Fruit fly (Drosophila melanogaster) whole organism, embryonic: ENCODE measurements around the gene tank.

ENCODE experiments used
- BtbVII ChIP-seq: fragments of 200-800 bp; sonication (Bioruptor generic); optimal IDR thresholded peaks from 3 replicates; lab custom pipeline; 2017; ENCODE audit warnings: missing biosample characterization, mild to moderate bottlenecking, missing genetic modification characterization
- CG10209 ChIP-seq: fragments of 200-800 bp; sonication (Bioruptor generic); optimal IDR thresholded peaks from 3 replicates; lab custom pipeline; 2017; ENCODE audit warnings: missing biosample characterization, mild to moderate bottlenecking, missing genetic modification characterization, missing genetic modification reagents
- CG10366 ChIP-seq: fragments of 200-800 bp; sonication (Bioruptor generic); IDR thresholded peaks from 2 replicates; pipeline ENCODE4 v1.3.6; 2022; ENCODE audit warnings: missing biosample characterization, missing genetic modification characterization
- CG10543 ChIP-seq: fragments of 200-800 bp; sonication (Bioruptor generic); optimal IDR thresholded peaks from 3 replicates; lab custom pipeline; 2017; ENCODE audit warnings: missing biosample characterization, mild to moderate bottlenecking, missing genetic modification characterization, moderate library complexity
- CG11696 ChIP-seq: fragments of 200-800 bp; sonication (Bioruptor generic); IDR thresholded peaks from 2 replicates; pipeline ENCODE4 v1.3.6; 2022; ENCODE audit warnings: missing biosample characterization, missing genetic modification characterization
- CG15479 ChIP-seq: fragments of 200-800 bp; sonication (Bioruptor generic); optimal IDR thresholded peaks from 3 replicates; lab custom pipeline; 2019; ENCODE audit warnings: missing biosample characterization, mild to moderate bottlenecking, missing genetic modification characterization, moderate library complexity
- CG17385 ChIP-seq: fragments of 200-800 bp; sonication (Bioruptor generic); optimal IDR thresholded peaks from 3 replicates; lab custom pipeline; 2018; ENCODE audit warnings: missing biosample characterization, mild to moderate bottlenecking, missing genetic modification characterization
- CG17612 ChIP-seq: fragments of 200-800 bp; sonication (Bioruptor generic); IDR thresholded peaks from 2 replicates; pipeline ENCODE4 v1.3.6; 2022; ENCODE audit warnings: missing biosample characterization, missing genetic modification characterization
- CG2120 ChIP-seq: fragments of 200-800 bp; sonication (Bioruptor generic); optimal IDR thresholded peaks from 3 replicates; lab custom pipeline; 2016; ENCODE audit warnings: missing biosample characterization, missing genetic modification characterization
- CG31388 ChIP-seq: fragments of 200-800 bp; sonication (Bioruptor generic); optimal IDR thresholded peaks from 2 replicates; lab custom pipeline; 2016; ENCODE audit warnings: missing biosample characterization, missing genetic modification characterization
- CG4854 ChIP-seq: fragments of 200-800 bp; sonication (Bioruptor generic); optimal IDR thresholded peaks from 2 replicates; lab custom pipeline; 2016; ENCODE audit warnings: missing biosample characterization, missing genetic modification characterization, inconsistent platforms
- CoRest ChIP-seq: fragments of 200-800 bp; sonication (Bioruptor generic); optimal IDR thresholded peaks from 3 replicates; lab custom pipeline; 2018; ENCODE audit warnings: missing biosample characterization, mild to moderate bottlenecking, missing genetic modification characterization, moderate library complexity
- H15 ChIP-seq: fragments of 200-800 bp; sonication (Bioruptor generic); IDR thresholded peaks from 3 replicates; pipeline ENCODE4 v1.3.6; 2022; ENCODE audit warnings: missing biosample characterization, missing genetic modification characterization
- Nf-YC ChIP-seq: fragments of 200-800 bp; optimal IDR thresholded peaks from 3 replicates; lab custom pipeline; 2019; ENCODE audit warnings: missing biosample characterization, mild to moderate bottlenecking, missing genetic modification characterization, moderate library complexity
- Sin3A ChIP-seq: fragments of >200 bp; optimal IDR thresholded peaks from 2 replicates; lab custom pipeline; 2018
- cad ChIP-seq: fragments of >200 bp; optimal IDR thresholded peaks from 2 replicates; lab custom pipeline; 2017; ENCODE audit warnings: missing biosample characterization, missing genetic modification characterization
- cg ChIP-seq: fragments of 200-800 bp; sonication (Bioruptor generic); optimal IDR thresholded peaks from 3 replicates; lab custom pipeline; 2019; ENCODE audit warnings: missing biosample characterization, mild to moderate bottlenecking, missing genetic modification characterization, moderate library complexity
- chinmo ChIP-seq: fragments of 200-800 bp; sonication (Bioruptor generic); IDR thresholded peaks from 4 replicates; pipeline ENCODE4 v1.3.6; 2022; ENCODE audit warnings: missing biosample characterization, missing genetic modification characterization; ENCODE audit not compliant: partially characterized antibody
- crol ChIP-seq: fragments of 200-800 bp; sonication (Bioruptor generic); IDR thresholded peaks from 2 replicates; pipeline ENCODE4 v1.3.6; 2022; ENCODE audit warnings: missing biosample characterization, missing genetic modification characterization
- danr ChIP-seq: fragments of 200-800 bp; sonication (Bioruptor generic); IDR thresholded peaks from 2 replicates; pipeline ENCODE4 v1.3.6; 2022; ENCODE audit warnings: missing biosample characterization, missing genetic modification characterization
- en ChIP-seq: fragments of 200-800 bp; sonication (Bioruptor generic); optimal IDR thresholded peaks from 2 replicates; lab custom pipeline; 2016; ENCODE audit warnings: missing biosample characterization, missing genetic modification characterization
- h ChIP-seq: fragments of >200 bp; optimal IDR thresholded peaks from 2 replicates; lab custom pipeline; 2017
- jigr1 ChIP-seq: fragments of 200-800 bp; sonication (Bioruptor generic); IDR thresholded peaks from 3 replicates; pipeline ENCODE4 v1.3.6; 2022; ENCODE audit warnings: missing biosample characterization, missing genetic modification characterization
- kay ChIP-seq: fragments of 200-800 bp; sonication (Bioruptor generic); optimal IDR thresholded peaks from 2 replicates; lab custom pipeline; 2016; ENCODE audit warnings: missing biosample characterization, missing genetic modification characterization
- kni ChIP-seq: fragments of 200-800 bp; sonication (Bioruptor generic); optimal IDR thresholded peaks from 3 replicates; lab custom pipeline; 2017; ENCODE audit warnings: mild to moderate bottlenecking, missing biosample characterization, missing genetic modification reagents, missing genetic modification characterization
- nom ChIP-seq: fragments of 200-800 bp; sonication (Bioruptor generic); optimal IDR thresholded peaks from 2 replicates; lab custom pipeline; 2017; ENCODE audit warnings: missing biosample characterization, missing genetic modification characterization, mild to moderate bottlenecking, moderate library complexity, missing genetic modification reagents
- odd ChIP-seq: fragments of 200-800 bp; sonication (Bioruptor generic); optimal IDR thresholded peaks from 2 replicates; lab custom pipeline; 2017; ENCODE audit warnings: missing biosample characterization, mild to moderate bottlenecking, missing genetic modification characterization
- p53 ChIP-seq: fragments of 200-800 bp; sonication (Bioruptor generic); optimal IDR thresholded peaks from 2 replicates; lab custom pipeline; 2016; ENCODE audit warnings: missing biosample characterization, missing genetic modification characterization
- pan ChIP-seq, 4 experiments: fragments of >200 bp in 3 of 4; fragments of 200-800 bp in 1 of 4; sonication (Bioruptor generic) in 1 of 4; optimal IDR thresholded peaks in 3 of 4; IDR thresholded peaks in 1 of 4; 2 replicates each; pipeline versions ENCODE4 v1.3.6 to Lab custom; 2017 to 2022; ENCODE audit warnings: missing biosample characterization in 2 of 4, missing genetic modification characterization in 2 of 4, mixed read lengths in 1 of 4
- prd ChIP-seq, 3 experiments: fragments of >200 bp in 2 of 3; fragments of 200-800 bp in 1 of 3; sonication (Bioruptor generic) in 1 of 3; optimal IDR thresholded peaks in 2 of 3; IDR thresholded peaks in 1 of 3; 2 replicates in 2 of 3; 3 replicates in 1 of 3; pipeline versions ENCODE4 v1.3.6 to Lab custom; 2017 to 2022; ENCODE audit warnings: missing biosample characterization in 1 of 3, missing genetic modification characterization in 1 of 3
- so ChIP-seq: fragments of 200-800 bp; sonication (Bioruptor generic); IDR thresholded peaks from 3 replicates; pipeline ENCODE4 v1.3.6; 2022; ENCODE audit warnings: missing biosample characterization, missing genetic modification characterization
- tll ChIP-seq, 2 experiments: fragments of 200-800 bp in 1 of 2; fragments of >200 bp in 1 of 2; sonication (Bioruptor generic) in 1 of 2; optimal IDR thresholded peaks; 2 replicates each; lab custom pipeline; 2017 to 2019; ENCODE audit warnings: missing biosample characterization in 2 of 2, missing genetic modification characterization in 2 of 2, mild to moderate bottlenecking in 1 of 2, moderate library complexity in 1 of 2
- twi ChIP-seq: fragments of 200-800 bp; optimal IDR thresholded peaks from 2 replicates; lab custom pipeline; 2019; ENCODE audit warnings: missing biosample characterization, mild to moderate bottlenecking, missing genetic modification characterization, moderate library complexity
- zen ChIP-seq: fragments of 200-800 bp; sonication (Bioruptor generic); optimal IDR thresholded peaks from 3 replicates; lab custom pipeline; 2018; ENCODE audit warnings: missing biosample characterization, mild to moderate bottlenecking, missing genetic modification characterization, moderate library complexity
- zen2 ChIP-seq: fragments of 200-800 bp; sonication (Bioruptor generic); IDR thresholded peaks from 3 replicates; pipeline ENCODE4 v1.3.6; 2022; ENCODE audit warnings: missing biosample characterization, missing genetic modification characterization; ENCODE audit not compliant: partially characterized antibody
- zfh1 ChIP-seq: fragments of 200-800 bp; sonication (Bioruptor generic); IDR thresholded peaks from 3 replicates; pipeline ENCODE4 v1.3.6; 2022; ENCODE audit warnings: missing biosample characterization, missing genetic modification characterization

The tank gene

DNA sequence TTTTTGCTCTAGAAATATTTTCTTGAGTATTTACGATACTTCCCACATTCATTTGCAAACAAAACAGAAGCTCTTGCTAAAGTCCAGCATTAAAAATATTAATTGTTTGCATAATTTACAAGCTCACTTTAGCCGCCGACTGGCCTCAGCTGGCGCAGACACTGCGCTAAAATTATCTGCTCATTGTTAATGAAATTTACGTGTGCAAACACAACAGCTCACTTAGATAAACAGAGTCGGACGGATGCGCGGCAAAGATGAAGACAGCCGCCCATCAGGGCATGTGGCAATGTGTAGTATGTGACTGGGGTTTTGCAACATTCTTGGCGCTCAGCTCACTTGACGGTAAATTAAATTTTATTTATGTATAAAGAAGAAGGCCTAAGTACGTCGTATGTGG lies 8.8 kb downstream of the tank start (continued):
- peak; percentile 69 for TF ChIP-seq CG10543
- TF ChIP-seq zen2 (GFP tag; lab: Robert Waterston, UW): no peak
- TF ChIP-seq Nf-YC (tag; lab: Kevin White, UChicago): peak; percentile 7
- TF ChIP-seq CG17612 (GFP tag; lab: Robert Waterston, UW): no peak
- no peak for TF ChIP-seq pan (optimal IDR thresholded peaks at IDR 0.05; lab: Kevin White, UChicago)
- TF ChIP-seq pan (GFP tag; optimal IDR thresholded peaks at IDR 0.05 in 1 of 2, IDR thresholded peaks at IDR 0.05 in 1 of 2): peak in 1 of 2 experiments; percentile 43
- TF ChIP-seq, all 482 proteins: peak for 58

DNA sequence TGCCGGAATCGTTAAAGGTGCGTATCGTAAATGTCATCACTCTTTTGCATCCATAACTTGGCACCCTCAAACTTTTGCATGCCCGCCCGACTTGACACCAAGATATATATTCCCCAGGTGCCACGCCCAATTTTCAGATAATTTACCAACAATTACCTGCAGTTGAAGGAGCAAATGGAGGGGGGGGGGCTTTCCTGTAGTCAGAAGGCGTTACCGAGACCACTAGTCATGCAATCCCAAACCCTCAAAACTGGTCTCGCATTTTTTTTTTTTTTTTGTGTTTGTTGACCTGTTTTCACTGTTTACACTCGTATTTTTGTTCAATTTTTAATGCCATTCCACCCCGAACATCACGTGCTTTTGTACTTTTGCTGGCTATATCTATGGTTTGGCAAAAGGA lies 12.1 kb downstream of the tank start:
- peak; percentile 15 for TF ChIP-seq nom (GFP tag; lab: Kevin White, UChicago)
- no peak for TF ChIP-seq chinmo
- no peak for TF ChIP-seq jigr1 (GFP tag; lab: Robert Waterston, UW)

DNA sequence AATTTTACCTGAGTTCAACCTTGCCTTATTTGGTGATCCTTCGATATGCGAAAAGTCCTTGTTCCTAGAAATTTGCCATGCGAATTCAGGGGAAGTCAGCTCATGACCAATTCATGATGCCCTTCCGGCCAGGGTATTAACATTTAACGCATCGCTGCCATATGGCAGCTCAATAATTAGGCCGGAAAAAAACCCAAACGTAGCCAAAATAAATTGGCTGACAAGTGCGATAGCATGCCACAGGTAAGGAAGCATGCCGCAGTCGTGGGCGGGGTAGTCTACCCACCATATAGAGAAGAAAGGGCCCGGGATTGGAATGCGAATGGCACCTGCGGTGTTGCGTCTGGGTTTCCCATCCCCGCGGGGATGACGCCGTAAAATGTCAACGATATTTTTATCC lies 14.0 kb downstream of the tank start:
- TF ChIP-seq kni (GFP tag; lab: Kevin White, UChicago) (peak; percentile 10), CG15479 (GFP tag; lab: Kevin White, UChicago) (peak; percentile 77), h (lab: Kevin White, UChicago) (no peak), zen (tag; lab: Kevin White, UChicago) (peak; percentile 90), twi (tag; lab: Kevin White, UChicago) (peak; percentile 36), CoRest (tag; lab: Kevin White, UChicago) (no peak), odd (GFP tag; lab: Kevin White, UChicago) (no peak), kay (GFP tag; lab: Kevin White, UChicago) (no peak), danr (GFP tag; lab: Robert Waterston, UW) (0 out of 2 replicates have a peak, but pooled peaks have one; percentile 11), CG10209 (no peak), Sin3A (lab: Kevin White, UChicago) (no peak), tll (GFP tag; optimal IDR thresholded peaks at IDR 0.05; lab: Kevin White, UChicago) (peak in 1 of 2 experiments; percentile 76), BtbVII (GFP tag; lab: Kevin White, UChicago) (no peak), so (GFP tag; lab: Robert Waterston, UW) (no peak), cad (GFP tag; lab: Kevin White, UChicago) (peak; percentile 68), prd (optimal IDR thresholded peaks at IDR 0.05; lab: Kevin White, UChicago) (no peak), prd (GFP tag; IDR thresholded peaks at IDR 0.05; lab: Robert Waterston, UW) (0 out of 3 replicates have a peak, but pooled peaks have one; percentile 29)

DNA sequence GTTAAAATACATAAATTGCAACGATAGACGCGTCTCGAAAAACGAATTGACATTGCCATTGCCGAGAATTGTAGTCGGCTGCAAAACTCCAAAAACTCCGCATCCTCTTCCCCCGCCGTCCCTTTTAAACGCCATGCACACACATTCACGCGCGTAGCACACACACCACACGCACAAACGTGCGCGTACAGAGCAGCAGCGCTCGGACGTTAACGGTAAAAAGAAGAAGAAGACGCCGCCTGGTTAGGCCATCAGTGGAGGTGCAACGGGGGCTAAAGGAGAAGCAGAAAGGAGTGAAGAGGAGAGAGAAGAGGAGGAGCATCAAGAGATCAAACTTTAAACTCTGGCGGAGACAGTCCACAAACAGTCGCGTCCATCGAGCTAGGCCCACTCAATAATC lies 15.5 kb downstream of the tank start:
- TF ChIP-seq en (GFP tag; lab: Kevin White, UChicago) (no peak), CG2120 (GFP tag; lab: Kevin White, UChicago) (no peak), CG31388 (GFP tag; lab: Kevin White, UChicago) (no peak), crol (GFP tag; lab: Robert Waterston, UW) (0 out of 2 replicates have a peak, but pooled peaks have one; percentile 40), CG4854 (GFP tag; lab: Kevin White, UChicago) (no peak), p53 (GFP tag; lab: Kevin White, UChicago) (peak; percentile 67), zfh1 (GFP tag; lab: Robert Waterston, UW) (peak; percentile 16; the same call in 1 of the 3 replicates), cg (GFP tag; lab: Kevin White, UChicago) (peak; percentile 25), H15 (GFP tag; lab: Robert Waterston, UW) (peak; percentile 25; the same call in 1 of the 3 replicates), CG10366 (GFP tag; lab: Robert Waterston, UW) (no peak), CG11696 (GFP tag; lab: Robert Waterston, UW) (peak; percentile 36; the same call in 1 of the 2 replicates), CG17385 (GFP tag; lab: Kevin White, UChicago) (peak; percentile 59)
